Worm (Caenorhabditis elegans) whole organism, L2 larva: ENCODE results near the gene prp-3.
A peak's percentile ranks its signal among the peaks of the same experiment; 100 is the strongest.

Source experiments
- C34F6.9 ChIP-seq: fragments of 150-350 bp; optimal IDR thresholded peaks from 2 replicates; lab custom pipeline; 2014; ENCODE audit warnings: missing biosample characterization, missing genetic modification characterization
- F13H6.1 ChIP-seq: sonication (generic microtip); optimal IDR thresholded peaks from 2 replicates; lab custom pipeline; 2016; ENCODE audit warnings: missing genetic modification characterization, missing compliant biosample characterization
- R02D3.7 ChIP-seq: fragments of 150-350 bp; optimal IDR thresholded peaks from 2 replicates; lab custom pipeline; 2014; ENCODE audit warnings: missing biosample characterization, missing genetic modification characterization
- Y55F3AM.14 ChIP-seq: fragments of 200-800 bp; sonication (Bioruptor generic); optimal IDR thresholded peaks from 2 replicates; lab custom pipeline; 2018; ENCODE audit warnings: mild to moderate bottlenecking, missing genetic modification characterization, missing compliant biosample characterization
- alr-1 ChIP-seq: fragments of 150-350 bp; optimal IDR thresholded peaks from 2 replicates; lab custom pipeline; 2014; ENCODE audit warnings: missing biosample characterization, missing genetic modification characterization
- aly-2 ChIP-seq: fragments of 150-350 bp; optimal IDR thresholded peaks from 2 replicates; lab custom pipeline; 2014; ENCODE audit warnings: missing biosample characterization, missing genetic modification characterization
- ama-1 ChIP-seq: fragments of 150-350 bp; optimal IDR thresholded peaks from 2 replicates; lab custom pipeline; 2018; ENCODE audit warnings: inconsistent platforms
- blmp-1 ChIP-seq: sonication (generic microtip); optimal IDR thresholded peaks from 2 replicates; lab custom pipeline; 2017; ENCODE audit warnings: missing genetic modification characterization, mild to moderate bottlenecking, missing compliant biosample characterization, antibody characterized with exemption, moderate library complexity; ENCODE audit not compliant: insufficient read depth
- ceh-16 ChIP-seq: fragments of 150-350 bp; optimal IDR thresholded peaks from 2 replicates; lab custom pipeline; 2014; ENCODE audit warnings: missing biosample characterization, missing genetic modification characterization
- ceh-82 ChIP-seq: fragments of 150-350 bp; optimal IDR thresholded peaks from 2 replicates; lab custom pipeline; 2014; ENCODE audit warnings: missing biosample characterization, missing genetic modification characterization
- crh-2 ChIP-seq: sonication (generic microtip); optimal IDR thresholded peaks from 2 replicates; lab custom pipeline; 2017; ENCODE audit warnings: missing biosample characterization, missing genetic modification characterization
- dmd-4 ChIP-seq: sonication (generic microtip); optimal IDR thresholded peaks from 2 replicates; lab custom pipeline; 2017; ENCODE audit warnings: missing biosample characterization, missing genetic modification characterization
- egl-27 ChIP-seq: sonication (generic microtip); optimal IDR thresholded peaks from 3 replicates; lab custom pipeline; 2017; ENCODE audit warnings: missing biosample characterization, missing genetic modification reagents, missing genetic modification characterization
- elt-1 ChIP-seq: fragments of 150-350 bp; optimal IDR thresholded peaks from 2 replicates; lab custom pipeline; 2014; ENCODE audit warnings: missing biosample characterization, missing genetic modification characterization
- elt-3 ChIP-seq: sonication (generic microtip); optimal IDR thresholded peaks from 2 replicates; lab custom pipeline; 2017; ENCODE audit warnings: missing biosample characterization, missing genetic modification characterization
- fos-1 ChIP-seq: fragments of 150-350 bp; optimal IDR thresholded peaks from 2 replicates; lab custom pipeline; 2014; ENCODE audit warnings: missing biosample characterization, missing genetic modification characterization
- gmeb-1 ChIP-seq: fragments of 150-350 bp; optimal IDR thresholded peaks from 2 replicates; lab custom pipeline; 2014; ENCODE audit warnings: missing biosample characterization, missing genetic modification characterization
- lin-11 ChIP-seq: fragments of 150-350 bp; sonication (generic microtip); optimal IDR thresholded peaks from 2 replicates; lab custom pipeline; 2014; ENCODE audit warnings: missing biosample characterization, missing genetic modification characterization, inconsistent platforms, mixed read lengths
- lin-13 ChIP-seq: fragments of 150-350 bp; optimal IDR thresholded peaks from 2 replicates; lab custom pipeline; 2014; ENCODE audit warnings: missing biosample characterization, missing genetic modification reagents, missing genetic modification characterization
- lin-39 ChIP-seq: fragments of 150-350 bp; optimal IDR thresholded peaks from 2 replicates; lab custom pipeline; 2014; ENCODE audit warnings: missing biosample characterization, missing genetic modification reagents, missing genetic modification characterization
- lsy-2 ChIP-seq, 2 experiments: fragments of 150-350 bp in 1 of 2; sonication (generic microtip) in 1 of 2; optimal IDR thresholded peaks; 2 replicates each; lab custom pipeline; 2014 to 2017; ENCODE audit warnings: missing biosample characterization in 2 of 2, missing genetic modification characterization in 2 of 2
- mab-5 ChIP-seq: fragments of 150-350 bp; optimal IDR thresholded peaks from 2 replicates; lab custom pipeline; 2014; ENCODE audit warnings: missing biosample characterization, missing genetic modification characterization
- mbf-1 ChIP-seq: sonication (generic microtip); optimal IDR thresholded peaks from 2 replicates; lab custom pipeline; 2017; ENCODE audit warnings: missing biosample characterization, missing genetic modification characterization
- mdl-1 ChIP-seq, 2 experiments: fragments of 150-350 bp in 1 of 2; sonication (generic microtip) in 1 of 2; optimal IDR thresholded peaks; 2 replicates each; lab custom pipeline; 2017; ENCODE audit warnings: missing biosample characterization in 2 of 2, missing genetic modification characterization in 2 of 2
- nhr-10 ChIP-seq: sonication (generic microtip); optimal IDR thresholded peaks from 2 replicates; lab custom pipeline; 2017; ENCODE audit warnings: missing biosample characterization, missing genetic modification characterization
- nhr-11 ChIP-seq: fragments of 150-350 bp; optimal IDR thresholded peaks from 2 replicates; lab custom pipeline; 2014; ENCODE audit warnings: missing biosample characterization, missing genetic modification characterization
- nhr-12 ChIP-seq: fragments of 150-350 bp; optimal IDR thresholded peaks from 2 replicates; lab custom pipeline; 2014; ENCODE audit warnings: missing biosample characterization, missing genetic modification characterization
- nhr-129 ChIP-seq: fragments of 150-350 bp; optimal IDR thresholded peaks from 2 replicates; lab custom pipeline; 2014; ENCODE audit warnings: missing biosample characterization, missing genetic modification characterization
- nhr-21 ChIP-seq: fragments of 150-350 bp; optimal IDR thresholded peaks from 2 replicates; lab custom pipeline; 2014; ENCODE audit warnings: missing biosample characterization, missing genetic modification characterization
- nhr-23 ChIP-seq: fragments of 150-350 bp; optimal IDR thresholded peaks from 2 replicates; lab custom pipeline; 2014; ENCODE audit warnings: missing biosample characterization, missing genetic modification reagents, missing genetic modification characterization
- nhr-237 ChIP-seq: fragments of 150-350 bp; optimal IDR thresholded peaks from 2 replicates; lab custom pipeline; 2014; ENCODE audit warnings: missing biosample characterization, missing genetic modification characterization
- nhr-25 ChIP-seq: fragments of 150-350 bp; sonication (generic microtip); optimal IDR thresholded peaks from 3 replicates; lab custom pipeline; 2014; ENCODE audit warnings: missing biosample characterization, missing genetic modification characterization
- nhr-6 ChIP-seq: fragments of 150-350 bp; optimal IDR thresholded peaks from 2 replicates; lab custom pipeline; 2014; ENCODE audit warnings: missing biosample characterization, missing genetic modification characterization
- nhr-77 ChIP-seq: fragments of 150-350 bp; optimal IDR thresholded peaks from 2 replicates; lab custom pipeline; 2014; ENCODE audit warnings: missing biosample characterization, missing genetic modification characterization
- peb-1 ChIP-seq: fragments of 150-350 bp; optimal IDR thresholded peaks from 2 replicates; lab custom pipeline; 2014; ENCODE audit warnings: missing biosample characterization, missing genetic modification characterization
- sem-4 ChIP-seq: fragments of 150-350 bp; optimal IDR thresholded peaks from 2 replicates; lab custom pipeline; 2014; ENCODE audit warnings: missing biosample characterization, missing genetic modification reagents, missing genetic modification characterization
- skn-1 ChIP-seq: sonication (generic microtip); optimal IDR thresholded peaks from 2 replicates; lab custom pipeline; 2017; ENCODE audit warnings: missing biosample characterization, missing genetic modification characterization
- sma-3 ChIP-seq: sonication (generic microtip); optimal IDR thresholded peaks from 2 replicates; lab custom pipeline; 2016; ENCODE audit warnings: missing genetic modification reagents, missing genetic modification characterization, missing compliant biosample characterization
- snpc-4 ChIP-seq: fragments of 150-350 bp; optimal IDR thresholded peaks from 2 replicates; lab custom pipeline; 2014; ENCODE audit warnings: missing biosample characterization, missing genetic modification characterization
- unc-39 ChIP-seq: fragments of 150-350 bp; optimal IDR thresholded peaks from 2 replicates; lab custom pipeline; 2014; ENCODE audit warnings: missing biosample characterization, missing genetic modification characterization
- unc-55 ChIP-seq: fragments of 150-350 bp; sonication (generic microtip); optimal IDR thresholded peaks from 3 replicates; lab custom pipeline; 2014; ENCODE audit warnings: missing biosample characterization, missing genetic modification reagents, missing genetic modification characterization
- unc-62 ChIP-seq: fragments of 150-350 bp; optimal IDR thresholded peaks from 2 replicates; lab custom pipeline; 2014; ENCODE audit warnings: missing biosample characterization, missing genetic modification reagents, missing genetic modification characterization
- ztf-1 ChIP-seq: fragments of 200-800 bp; sonication (Bioruptor generic); conservative IDR thresholded peaks from 2 replicates; pipeline ENCODE4 v1.3.6; 2022; ENCODE audit warnings: missing genetic modification characterization, missing compliant biosample characterization
- ztf-11 ChIP-seq: sonication (generic microtip); optimal IDR thresholded peaks from 2 replicates; lab custom pipeline; 2017; ENCODE audit warnings: missing biosample characterization, missing genetic modification characterization
- ztf-4 ChIP-seq: fragments of 150-350 bp; optimal IDR thresholded peaks from 2 replicates; lab custom pipeline; 2014; ENCODE audit warnings: missing biosample characterization, missing genetic modification characterization

Gene prp-3

DNA sequence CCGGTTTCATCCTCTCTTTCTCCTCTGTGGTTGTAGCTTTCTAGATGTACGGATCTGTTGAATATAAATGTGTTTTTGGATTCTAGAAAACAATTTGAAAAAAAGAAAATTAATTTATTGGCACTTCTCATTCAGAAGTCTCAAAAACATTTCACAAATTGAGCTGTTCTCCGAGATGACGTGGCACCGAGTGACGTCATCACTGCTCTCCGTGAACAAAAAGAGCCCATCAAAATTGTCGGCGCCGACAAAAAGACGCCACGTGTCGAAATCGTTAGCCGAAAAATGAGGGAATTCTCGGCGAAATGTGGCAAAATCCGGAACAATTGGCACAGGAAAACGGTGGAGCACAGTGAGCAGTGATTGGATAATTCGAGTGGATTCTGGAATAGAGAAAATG, 6.1 kb downstream of the prp-3 start:
- TF ChIP-seq lin-13 (GFP tag; lab: Kevin White, UChicago) (no peak), sma-3 (GFP tag; lab: Kevin White, UChicago) (no peak), Y55F3AM.14 (GFP tag; lab: Kevin White, UChicago) (no peak), blmp-1 (tag; lab: Kevin White, UChicago) (no peak), aly-2 (no peak), peb-1 (tag; lab: Kevin White, UChicago) (no peak), fos-1 (tag; lab: Kevin White, UChicago) (no peak), lin-39 (tag; lab: Kevin White, UChicago) (no peak), alr-1 (tag; lab: Kevin White, UChicago) (no peak), ztf-1 (no peak), crh-2 (tag; lab: Kevin White, UChicago) (no peak), skn-1 (no peak)

DNA sequence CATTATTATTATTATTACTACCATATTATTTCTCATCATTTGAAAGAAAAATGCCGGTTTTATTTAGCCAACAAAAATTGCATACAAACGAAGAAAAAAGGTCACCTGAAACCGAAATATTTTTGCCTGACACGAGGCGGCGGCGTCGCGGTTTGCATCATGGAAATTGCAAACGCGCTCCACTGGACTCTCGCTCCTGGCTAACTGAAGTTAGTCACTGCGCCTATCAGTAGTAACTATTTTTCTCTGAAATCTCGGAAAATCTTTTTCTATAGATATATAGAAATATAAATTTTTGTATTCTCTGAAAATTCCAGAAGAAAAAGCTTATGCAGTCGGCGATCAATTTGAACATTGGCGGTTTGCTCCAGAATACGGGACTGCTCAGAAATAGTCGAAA, 12.0 kb downstream of the prp-3 start, which contains the start of gene ymel-1:
ymel-1 (plus strand) TSS at position 318 of the 400 bp plus-strand sequence.
- TF ChIP-seq ztf-1 (no peak), mab-5 (tag; lab: Kevin White, UChicago) (no peak), nhr-11 (tag; lab: Kevin White, UChicago) (no peak), gmeb-1 (tag; lab: Kevin White, UChicago) (peak; percentile 58), nhr-129 (tag; lab: Kevin White, UChicago) (peak; percentile 74), ztf-11 (tag; lab: Kevin White, UChicago) (no peak), unc-62 (GFP tag; lab: Kevin White, UChicago) (no peak), ceh-82 (tag; lab: Kevin White, UChicago) (no peak), Y55F3AM.14 (GFP tag; lab: Kevin White, UChicago) (peak; percentile 30), unc-39 (tag; lab: Kevin White, UChicago) (no peak), sem-4 (no peak), nhr-21 (no peak), ama-1 (lab: Kevin White, UChicago) (no peak), blmp-1 (tag; lab: Kevin White, UChicago) (no peak), egl-27 (tag; lab: Kevin White, UChicago) (no peak), lsy-2 (tag; optimal IDR thresholded peaks at IDR 0.05; lab: Kevin White, UChicago) (peak in 1 of 2 experiments; percentile 44), skn-1 (no peak), peb-1 (tag; lab: Kevin White, UChicago) (no peak), ceh-16 (tag; lab: Kevin White, UChicago) (no peak), R02D3.7 (no peak), snpc-4 (no peak), F13H6.1 (tag; lab: Kevin White, UChicago) (no peak), C34F6.9 (tag; lab: Kevin White, UChicago) (no peak), dmd-4 (tag; lab: Kevin White, UChicago) (no peak), nhr-77 (tag; lab: Kevin White, UChicago) (peak; percentile 11), sma-3 (GFP tag; lab: Kevin White, UChicago) (no peak), lin-39 (tag; lab: Kevin White, UChicago) (no peak), crh-2 (tag; lab: Kevin White, UChicago) (no peak), lin-11 (tag; lab: Kevin White, UChicago) (peak; percentile 20), mbf-1 (tag; lab: Kevin White, UChicago) (no peak), unc-55 (GFP tag; lab: Kevin White, UChicago) (peak; percentile 36), nhr-25 (peak; percentile 37), nhr-10 (no peak), alr-1 (tag; lab: Kevin White, UChicago) (no peak), nhr-237 (tag; lab: Kevin White, UChicago) (no peak), fos-1 (tag; lab: Kevin White, UChicago) (peak; percentile 51), nhr-12 (no peak)

DNA sequence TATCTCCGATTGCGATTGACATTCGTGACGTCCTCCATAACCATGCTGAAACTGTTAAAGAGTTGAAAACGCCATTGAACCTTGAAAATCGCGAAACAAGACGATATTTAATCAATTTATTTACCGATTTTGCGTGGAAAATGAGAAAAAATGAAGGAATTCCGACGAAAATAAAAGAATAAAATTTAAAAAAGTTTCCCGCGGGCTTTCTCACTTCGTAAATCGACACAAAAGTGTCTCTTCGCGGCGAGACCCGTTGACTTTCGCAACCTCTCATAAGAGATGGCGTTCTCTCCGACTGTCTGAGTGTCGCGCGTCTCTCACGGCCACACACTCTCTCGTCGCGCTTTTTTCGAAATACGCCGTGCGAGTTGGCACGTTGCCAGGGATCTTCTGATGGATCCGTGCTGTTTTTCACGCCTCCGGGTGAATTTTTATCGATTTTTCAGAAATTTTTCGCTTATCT, 20.6 kb downstream of the prp-3 start, which contains the start of gene hat-1:
hat-1 (minus strand) TSS at position 51 of the 466 bp plus-strand sequence.
- TF ChIP-seq lin-13 (GFP tag; lab: Kevin White, UChicago) (peak; percentile 95), peb-1 (tag; lab: Kevin White, UChicago) (no peak), snpc-4 (peak; percentile 77), egl-27 (tag; lab: Kevin White, UChicago) (peak; percentile 93), elt-3 (tag; lab: Kevin White, UChicago) (no peak), R02D3.7 (peak; percentile 99), blmp-1 (tag; lab: Kevin White, UChicago) (peak; percentile 81), mdl-1 (tag; optimal IDR thresholded peaks at IDR 0.05; lab: Kevin White, UChicago) (peak; percentile 41 to 74), unc-55 (GFP tag; lab: Kevin White, UChicago) (peak; percentile 98), lsy-2 (tag; optimal IDR thresholded peaks at IDR 0.05; lab: Kevin White, UChicago) (peak; percentile 91 to 96), nhr-77 (tag; lab: Kevin White, UChicago) (peak; percentile 45), nhr-12 (peak; percentile 35), unc-39 (tag; lab: Kevin White, UChicago) (no peak), C34F6.9 (tag; lab: Kevin White, UChicago) (peak; percentile 97), elt-1 (tag; lab: Kevin White, UChicago) (no peak), nhr-6 (tag; lab: Kevin White, UChicago) (peak; percentile 86), crh-2 (tag; lab: Kevin White, UChicago) (peak; percentile 97), ama-1 (lab: Kevin White, UChicago) (no peak), unc-62 (GFP tag; lab: Kevin White, UChicago) (peak; percentile 80), F13H6.1 (tag; lab: Kevin White, UChicago) (peak; percentile 94), sma-3 (GFP tag; lab: Kevin White, UChicago) (peak; percentile 98), nhr-129 (tag; lab: Kevin White, UChicago) (peak; percentile 80), lin-11 (tag; lab: Kevin White, UChicago) (peak; percentile 92), nhr-11 (tag; lab: Kevin White, UChicago) (no peak), mab-5 (tag; lab: Kevin White, UChicago) (peak; percentile 93), nhr-10 (peak; percentile 15), skn-1 (peak; percentile 35), ztf-4 (tag; lab: Kevin White, UChicago) (peak; percentile 90), fos-1 (tag; lab: Kevin White, UChicago) (peak; percentile 82), nhr-23 (tag; lab: Kevin White, UChicago) (no peak), ztf-11 (tag; lab: Kevin White, UChicago) (no peak), mbf-1 (tag; lab: Kevin White, UChicago) (no peak)
